Worm (Caenorhabditis elegans) whole organism, L2 larva: ENCODE measurements around the gene Y57G11C.28.

Experiments
- Y55F3AM.14 ChIP-seq: fragments of 200-800 bp; sonication (Bioruptor generic); optimal IDR thresholded peaks from 2 replicates; lab custom pipeline; 2018; ENCODE audit warnings: mild to moderate bottlenecking, missing genetic modification characterization, missing compliant biosample characterization
- ceh-82 ChIP-seq: fragments of 150-350 bp; optimal IDR thresholded peaks from 2 replicates; lab custom pipeline; 2014; ENCODE audit warnings: missing biosample characterization, missing genetic modification characterization
- egl-27 ChIP-seq: sonication (generic microtip); optimal IDR thresholded peaks from 3 replicates; lab custom pipeline; 2017; ENCODE audit warnings: missing biosample characterization, missing genetic modification reagents, missing genetic modification characterization
- fos-1 ChIP-seq: fragments of 150-350 bp; optimal IDR thresholded peaks from 2 replicates; lab custom pipeline; 2014; ENCODE audit warnings: missing biosample characterization, missing genetic modification characterization
- gmeb-1 ChIP-seq: fragments of 150-350 bp; optimal IDR thresholded peaks from 2 replicates; lab custom pipeline; 2014; ENCODE audit warnings: missing biosample characterization, missing genetic modification characterization
- lin-13 ChIP-seq: fragments of 150-350 bp; optimal IDR thresholded peaks from 2 replicates; lab custom pipeline; 2014; ENCODE audit warnings: missing biosample characterization, missing genetic modification reagents, missing genetic modification characterization
- lsy-2 ChIP-seq, 2 experiments: fragments of 150-350 bp in 1 of 2; sonication (generic microtip) in 1 of 2; optimal IDR thresholded peaks; 2 replicates each; lab custom pipeline; 2014 to 2017; ENCODE audit warnings: missing biosample characterization in 2 of 2, missing genetic modification characterization in 2 of 2
- nhr-10 ChIP-seq: sonication (generic microtip); optimal IDR thresholded peaks from 2 replicates; lab custom pipeline; 2017; ENCODE audit warnings: missing biosample characterization, missing genetic modification characterization
- nhr-11 ChIP-seq: fragments of 150-350 bp; optimal IDR thresholded peaks from 2 replicates; lab custom pipeline; 2014; ENCODE audit warnings: missing biosample characterization, missing genetic modification characterization
- sem-4 ChIP-seq: fragments of 150-350 bp; optimal IDR thresholded peaks from 2 replicates; lab custom pipeline; 2014; ENCODE audit warnings: missing biosample characterization, missing genetic modification reagents, missing genetic modification characterization
- zag-1 ChIP-seq: fragments of 150-350 bp; optimal IDR thresholded peaks from 2 replicates; lab custom pipeline; 2014; ENCODE audit warnings: missing biosample characterization, missing genetic modification characterization

- no peak for TF ChIP-seq ceh-82 (tag; lab: Kevin White, UChicago)
- TF ChIP-seq lsy-2 (tag; optimal IDR thresholded peaks at IDR 0.05; lab: Kevin White, UChicago), result no peak
- no peak for TF ChIP-seq zag-1 (tag; lab: Kevin White, UChicago)
- TF ChIP-seq gmeb-1 (tag; lab: Kevin White, UChicago), result no peak
- no peak for TF ChIP-seq sem-4 (tag; lab: Kevin White, UChicago)
- TF ChIP-seq Y55F3AM.14 (GFP tag; lab: Kevin White, UChicago), result no peak
- no peak for TF ChIP-seq lin-13 (GFP tag; lab: Kevin White, UChicago)
- TF ChIP-seq fos-1 (tag; lab: Kevin White, UChicago), result no peak
- TF ChIP-seq nhr-11 (tag; lab: Kevin White, UChicago), result no peak
- no peak for TF ChIP-seq egl-27
- TF ChIP-seq nhr-10, result no peak
These were observed 14.7 kb downstream of the Y57G11C.28 start, which contains the start of gene Y57G11C.48 for ce11 chrIV:14944234-14944633.
